Fruit fly (Drosophila melanogaster) whole organism, embryonic: ENCODE data around the gene Ubi-p63E.
A peak's percentile ranks its signal among the peaks of the same experiment; 100 is the strongest.

ENCODE experiments used
- Bdp1 ChIP-seq: fragments of 200-800 bp; sonication (Bioruptor generic); optimal IDR thresholded peaks from 3 replicates; lab custom pipeline; 2016; ENCODE audit warnings: missing biosample characterization, missing genetic modification characterization
- CG10267 ChIP-seq: fragments of 200-800 bp; sonication (Bioruptor generic); optimal IDR thresholded peaks from 2 replicates; lab custom pipeline; 2018; ENCODE audit warnings: missing biosample characterization, mild to moderate bottlenecking, missing genetic modification characterization, moderate library complexity
- CG10321 ChIP-seq: fragments of 200-800 bp; sonication (Bioruptor generic); IDR thresholded peaks from 2 replicates; pipeline ENCODE4 v1.3.6; 2022; ENCODE audit warnings: missing biosample characterization, missing genetic modification characterization
- CG10462 ChIP-seq: fragments of 200-800 bp; sonication (Bioruptor generic); optimal IDR thresholded peaks from 2 replicates; lab custom pipeline; 2016; ENCODE audit warnings: missing biosample characterization, missing genetic modification characterization
- CG10654 ChIP-seq: fragments of 200-800 bp; sonication (Bioruptor generic); optimal IDR thresholded peaks from 2 replicates; lab custom pipeline; 2016; ENCODE audit warnings: missing biosample characterization, missing genetic modification characterization
- CG11723 ChIP-seq: fragments of 200-800 bp; sonication (Bioruptor generic); optimal IDR thresholded peaks from 2 replicates; lab custom pipeline; 2017; ENCODE audit warnings: missing biosample characterization, mild to moderate bottlenecking, missing genetic modification characterization
- CG12104 ChIP-seq: fragments of 200-800 bp; sonication (Bioruptor generic); optimal IDR thresholded peaks from 3 replicates; lab custom pipeline; 2016; ENCODE audit warnings: missing biosample characterization, missing genetic modification characterization
- CG13123 ChIP-seq: fragments of 200-800 bp; sonication (Bioruptor generic); optimal IDR thresholded peaks from 2 replicates; lab custom pipeline; 2016; ENCODE audit warnings: missing biosample characterization, missing genetic modification characterization
- CG13424 ChIP-seq: fragments of 200-800 bp; sonication (Bioruptor generic); optimal IDR thresholded peaks from 2 replicates; lab custom pipeline; 2019; ENCODE audit warnings: missing biosample characterization, mild to moderate bottlenecking, missing genetic modification characterization, moderate library complexity
- CG13894 ChIP-seq: fragments of 200-800 bp; sonication (Bioruptor generic); optimal IDR thresholded peaks from 3 replicates; lab custom pipeline; 2018; ENCODE audit warnings: missing biosample characterization, mild to moderate bottlenecking, missing genetic modification characterization, moderate library complexity
- CG14014 ChIP-seq: fragments of 200-800 bp; sonication (Bioruptor generic); IDR thresholded peaks from 2 replicates; pipeline ENCODE4 v1.3.6; 2022; ENCODE audit warnings: missing biosample characterization, missing genetic modification characterization
- CG14441 ChIP-seq: fragments of 200-800 bp; sonication (Bioruptor generic); IDR thresholded peaks from 2 replicates; pipeline ENCODE4 v1.3.6; 2022; ENCODE audit warnings: missing biosample characterization, missing genetic modification characterization
- CG15696 ChIP-seq: fragments of 200-800 bp; sonication (Bioruptor generic); optimal IDR thresholded peaks from 2 replicates; lab custom pipeline; 2019; ENCODE audit warnings: missing biosample characterization, mild to moderate bottlenecking, missing genetic modification characterization, moderate library complexity
- CG16813 ChIP-seq: fragments of 200-800 bp; sonication (Bioruptor generic); IDR thresholded peaks from 3 replicates; pipeline ENCODE4 v1.3.6; 2022; ENCODE audit warnings: missing biosample characterization, missing genetic modification characterization; ENCODE audit not compliant: partially characterized antibody
- CG16815 ChIP-seq: fragments of 200-800 bp; sonication (Bioruptor generic); optimal IDR thresholded peaks from 3 replicates; lab custom pipeline; 2017; ENCODE audit warnings: missing biosample characterization, mild to moderate bottlenecking, missing genetic modification characterization
- CG17385 ChIP-seq: fragments of 200-800 bp; sonication (Bioruptor generic); optimal IDR thresholded peaks from 3 replicates; lab custom pipeline; 2018; ENCODE audit warnings: missing biosample characterization, mild to moderate bottlenecking, missing genetic modification characterization
- CG2199 ChIP-seq: fragments of 200-800 bp; sonication (Bioruptor generic); IDR thresholded peaks from 3 replicates; pipeline ENCODE4 v1.3.6; 2022; ENCODE audit warnings: missing biosample characterization, missing genetic modification characterization
- CG2678 ChIP-seq: fragments of 200-800 bp; sonication (Bioruptor generic); optimal IDR thresholded peaks from 3 replicates; lab custom pipeline; 2019; ENCODE audit warnings: missing biosample characterization, mild to moderate bottlenecking, missing genetic modification characterization, moderate library complexity
- CG3065 ChIP-seq: fragments of 200-800 bp; sonication (Bioruptor generic); optimal IDR thresholded peaks from 2 replicates; lab custom pipeline; 2016; ENCODE audit warnings: missing biosample characterization, missing genetic modification characterization
- CG4360 ChIP-seq: fragments of 200-800 bp; sonication (Bioruptor generic); IDR thresholded peaks from 2 replicates; pipeline ENCODE4 v1.3.6; 2022; ENCODE audit warnings: missing biosample characterization, missing genetic modification characterization
- CG4730 ChIP-seq: fragments of 200-800 bp; sonication (Bioruptor generic); IDR thresholded peaks from 2 replicates; pipeline ENCODE4 v1.3.6; 2022; ENCODE audit warnings: missing biosample characterization, missing genetic modification characterization
- CG8290 ChIP-seq, 3 experiments: fragments of 200-800 bp; sonication (Bioruptor generic); optimal IDR thresholded peaks; 2 replicates each; lab custom pipeline; 2016 to 2019; ENCODE audit warnings: missing biosample characterization in 3 of 3, missing genetic modification characterization in 3 of 3, mild to moderate bottlenecking in 2 of 3, moderate library complexity in 1 of 3
- Doc2 ChIP-seq: fragments of 200-800 bp; sonication (Bioruptor generic); IDR thresholded peaks from 2 replicates; pipeline ENCODE4 v1.3.6; 2022; ENCODE audit warnings: missing biosample characterization, missing genetic modification characterization
- ERR ChIP-seq: fragments of 200-800 bp; sonication (Bioruptor generic); optimal IDR thresholded peaks from 2 replicates; lab custom pipeline; 2016; ENCODE audit warnings: missing biosample characterization, missing genetic modification characterization
- Hand ChIP-seq: fragments of 200-800 bp; sonication (Bioruptor generic); optimal IDR thresholded peaks from 2 replicates; lab custom pipeline; 2017; ENCODE audit warnings: mild to moderate bottlenecking, missing biosample characterization, missing genetic modification reagents, missing genetic modification characterization
- Lpt ChIP-seq: fragments of >200 bp; optimal IDR thresholded peaks from 2 replicates; lab custom pipeline; 2018; ENCODE audit warnings: missing biosample characterization, missing genetic modification characterization
- Mrtf ChIP-seq: fragments of 200-800 bp; sonication (Bioruptor generic); IDR thresholded peaks from 3 replicates; pipeline ENCODE4 v1.3.6; 2022; ENCODE audit warnings: missing biosample characterization, missing genetic modification characterization
- Oli ChIP-seq: fragments of 200-800 bp; sonication (Bioruptor generic); optimal IDR thresholded peaks from 2 replicates; lab custom pipeline; 2018; ENCODE audit warnings: missing biosample characterization, mild to moderate bottlenecking, missing genetic modification characterization, moderate library complexity
- Scr ChIP-seq: fragments of 200-800 bp; sonication (Bioruptor generic); IDR thresholded peaks from 2 replicates; pipeline ENCODE4 v1.3.6; 2022; ENCODE audit warnings: missing biosample characterization, missing genetic modification characterization; ENCODE audit not compliant: partially characterized antibody
- Usf ChIP-seq: fragments of 200-800 bp; sonication (Bioruptor generic); optimal IDR thresholded peaks from 2 replicates; lab custom pipeline; 2017; ENCODE audit warnings: missing genotype, missing biosample characterization, missing genetic modification characterization
- bcd ChIP-seq: fragments of 200-800 bp; sonication (Bioruptor generic); optimal IDR thresholded peaks from 2 replicates; lab custom pipeline; 2017; ENCODE audit warnings: missing biosample characterization, mild to moderate bottlenecking, missing genetic modification characterization
- br ChIP-seq: fragments of >200 bp; optimal IDR thresholded peaks from 2 replicates; lab custom pipeline; 2017
- btn ChIP-seq: fragments of 200-800 bp; sonication (Bioruptor generic); optimal IDR thresholded peaks from 2 replicates; lab custom pipeline; 2016; ENCODE audit warnings: missing biosample characterization, missing genetic modification characterization
- cas ChIP-seq: fragments of 200-800 bp; sonication (Bioruptor generic); IDR thresholded peaks from 2 replicates; pipeline ENCODE4 v1.3.6; 2022; ENCODE audit warnings: missing biosample characterization, missing genetic modification characterization
- chinmo ChIP-seq: fragments of 200-800 bp; sonication (Bioruptor generic); IDR thresholded peaks from 4 replicates; pipeline ENCODE4 v1.3.6; 2022; ENCODE audit warnings: missing biosample characterization, missing genetic modification characterization; ENCODE audit not compliant: partially characterized antibody
- cwo ChIP-seq: fragments of 200-800 bp; sonication (Bioruptor generic); optimal IDR thresholded peaks from 3 replicates; lab custom pipeline; 2017; ENCODE audit warnings: missing biosample characterization, missing genetic modification characterization, mild to moderate bottlenecking, moderate library complexity, missing genetic modification reagents
- dmrt99B ChIP-seq: fragments of 200-800 bp; sonication (Bioruptor generic); optimal IDR thresholded peaks from 2 replicates; lab custom pipeline; 2018; ENCODE audit warnings: missing biosample characterization, mild to moderate bottlenecking, missing genetic modification characterization, moderate library complexity
- en ChIP-seq: fragments of 200-800 bp; sonication (Bioruptor generic); optimal IDR thresholded peaks from 2 replicates; lab custom pipeline; 2016; ENCODE audit warnings: missing biosample characterization, missing genetic modification characterization
- exex ChIP-seq: fragments of 200-800 bp; sonication (Bioruptor generic); optimal IDR thresholded peaks from 4 replicates; lab custom pipeline; 2018; ENCODE audit warnings: missing biosample characterization, mild to moderate bottlenecking, missing genetic modification characterization, moderate library complexity
- fd3F ChIP-seq: fragments of 200-800 bp; sonication (Bioruptor generic); optimal IDR thresholded peaks from 2 replicates; lab custom pipeline; 2018; ENCODE audit warnings: missing biosample characterization, mild to moderate bottlenecking, missing genetic modification characterization, moderate library complexity
- grau ChIP-seq: fragments of 200-800 bp; optimal IDR thresholded peaks from 3 replicates; lab custom pipeline; 2019; ENCODE audit warnings: missing biosample characterization, mild to moderate bottlenecking, missing genetic modification characterization, moderate library complexity
- gsb-n ChIP-seq: fragments of 200-800 bp; sonication (Bioruptor generic); optimal IDR thresholded peaks from 3 replicates; lab custom pipeline; 2018; ENCODE audit warnings: missing biosample characterization, mild to moderate bottlenecking, missing genetic modification characterization
- hb ChIP-seq: fragments of 200-800 bp; sonication (Bioruptor generic); IDR thresholded peaks from 3 replicates; pipeline ENCODE4 v1.3.6; 2022; ENCODE audit warnings: missing biosample characterization, missing genetic modification characterization; ENCODE audit not compliant: partially characterized antibody
- luna ChIP-seq: fragments of 200-800 bp; sonication (Bioruptor generic); optimal IDR thresholded peaks from 2 replicates; lab custom pipeline; 2016; ENCODE audit warnings: missing biosample characterization, missing genetic modification characterization
- org-1 ChIP-seq: fragments of 200-800 bp; sonication (Bioruptor generic); optimal IDR thresholded peaks from 2 replicates; lab custom pipeline; 2017; ENCODE audit warnings: missing biosample characterization, missing genetic modification characterization
- psq ChIP-seq: fragments of 200-800 bp; sonication (Bioruptor generic); optimal IDR thresholded peaks from 2 replicates; lab custom pipeline; 2017; ENCODE audit warnings: missing biosample characterization, missing genetic modification characterization
- sens-2 ChIP-seq: fragments of 200-800 bp; sonication (Bioruptor generic); IDR thresholded peaks from 2 replicates; pipeline ENCODE4 v1.3.6; 2022; ENCODE audit warnings: missing biosample characterization, missing genetic modification characterization
- stc ChIP-seq: fragments of 200-800 bp; sonication (Bioruptor generic); IDR thresholded peaks from 2 replicates; pipeline ENCODE4 v1.3.6; 2022; ENCODE audit warnings: missing biosample characterization, missing genetic modification characterization
- stwl ChIP-seq: fragments of 200-800 bp; sonication (Bioruptor generic); optimal IDR thresholded peaks from 3 replicates; lab custom pipeline; 2018; ENCODE audit warnings: missing biosample characterization, mild to moderate bottlenecking, missing genetic modification characterization, moderate library complexity
- tin ChIP-seq: fragments of 200-800 bp; sonication (Bioruptor generic); optimal IDR thresholded peaks from 3 replicates; lab custom pipeline; 2016; ENCODE audit warnings: missing biosample characterization, missing genetic modification characterization
- toy ChIP-seq: fragments of 200-800 bp; sonication (Bioruptor generic); IDR thresholded peaks from 2 replicates; pipeline ENCODE4 v1.3.6; 2022; ENCODE audit warnings: missing biosample characterization, missing genetic modification characterization
- zfh1 ChIP-seq: fragments of 200-800 bp; sonication (Bioruptor generic); IDR thresholded peaks from 3 replicates; pipeline ENCODE4 v1.3.6; 2022; ENCODE audit warnings: missing biosample characterization, missing genetic modification characterization

Gene Ubi-p63E

dm6 chr3L:3851847-3852246, 51.1 kb downstream of the Ubi-p63E start (continued):
- peak; percentile 50 for TF ChIP-seq CG13894 (tag; lab: Kevin White, UChicago)
- no peak for TF ChIP-seq luna (GFP tag; lab: Kevin White, UChicago)
- TF ChIP-seq CG14441, result no peak
- TF ChIP-seq CG16815, result peak; percentile 6
- peak; percentile 23 for TF ChIP-seq CG13424 (tag; lab: Kevin White, UChicago)
- peak; percentile 60; the same call in 1 of the 3 replicates for TF ChIP-seq zfh1 (GFP tag; lab: Robert Waterston, UW)
- peak; percentile 51 for TF ChIP-seq tin (GFP tag; lab: Kevin White, UChicago)
- peak; percentile 10 for TF ChIP-seq Bdp1 (GFP tag; lab: Kevin White, UChicago)
- peak; percentile 9 for TF ChIP-seq CG17385 (GFP tag; lab: Kevin White, UChicago)
- TF ChIP-seq btn (GFP tag; lab: Kevin White, UChicago), result no peak
- no peak for TF ChIP-seq Mrtf (GFP tag; lab: Robert Waterston, UW)
- no peak for TF ChIP-seq stc (GFP tag; lab: Robert Waterston, UW)
- no peak for TF ChIP-seq Lpt (GFP tag; lab: Kevin White, UChicago)
- no peak for TF ChIP-seq hb (GFP tag; lab: Robert Waterston, UW)
- TF ChIP-seq CG8290 (GFP tag; optimal IDR thresholded peaks at IDR 0.05; lab: Kevin White, UChicago), result peak; percentile 6
- TF ChIP-seq CG8290 (tag; optimal IDR thresholded peaks at IDR 0.05; lab: Kevin White, UChicago), result peak in 1 of 2 experiments; percentile 18
- TF ChIP-seq CG15696, result no peak
- no peak for TF ChIP-seq CG3065 (GFP tag; lab: Kevin White, UChicago)
- peak; percentile 41 for TF ChIP-seq Oli
- no peak for TF ChIP-seq CG12104 (GFP tag; lab: Kevin White, UChicago)
- no peak for TF ChIP-seq stwl (tag; lab: Kevin White, UChicago)
- TF ChIP-seq CG10321 (GFP tag; lab: Robert Waterston, UW), result no peak
- no peak for TF ChIP-seq fd3F (GFP tag; lab: Kevin White, UChicago)
- TF ChIP-seq psq (GFP tag; lab: Kevin White, UChicago), result no peak
- TF ChIP-seq CG11723 (GFP tag; lab: Kevin White, UChicago), result no peak
- TF ChIP-seq sens-2 (GFP tag; lab: Robert Waterston, UW), result no peak
- TF ChIP-seq CG2199 (GFP tag; lab: Robert Waterston, UW), result no peak
- no peak for TF ChIP-seq CG4730
- no peak for TF ChIP-seq cas (GFP tag; lab: Robert Waterston, UW)
- no peak for TF ChIP-seq CG16813 (GFP tag; lab: Robert Waterston, UW)
- TF ChIP-seq CG14014 (GFP tag; lab: Robert Waterston, UW), result no peak
- TF ChIP-seq ERR (GFP tag; lab: Kevin White, UChicago), result no peak
- TF ChIP-seq CG13123 (GFP tag; lab: Kevin White, UChicago), result no peak
- no peak for TF ChIP-seq CG10654
- no peak for TF ChIP-seq chinmo
- TF ChIP-seq CG4360 (GFP tag; lab: Robert Waterston, UW), result no peak
- TF ChIP-seq CG10462, result no peak
- TF ChIP-seq org-1 (GFP tag; lab: Kevin White, UChicago), result no peak
- TF ChIP-seq CG10267, result peak; percentile 48
- no peak for TF ChIP-seq br
- TF ChIP-seq bcd (GFP tag; lab: Kevin White, UChicago), result peak; percentile 21
- no peak for TF ChIP-seq cwo
- TF ChIP-seq en, result peak; percentile 20
- peak; percentile 55 for TF ChIP-seq CG2678 (tag; lab: Kevin White, UChicago)
- no peak for TF ChIP-seq exex
- TF ChIP-seq dmrt99B (tag; lab: Kevin White, UChicago), result peak; percentile 44
- TF ChIP-seq Usf (GFP tag; lab: Kevin White, UChicago), result no peak
- TF ChIP-seq grau (tag; lab: Kevin White, UChicago), result peak; percentile 36
- peak; percentile 42; the same call in 1 of the 2 replicates for TF ChIP-seq toy (GFP tag; lab: Robert Waterston, UW)
- no peak for TF ChIP-seq Hand (GFP tag; lab: Kevin White, UChicago)
- peak; percentile 48 for TF ChIP-seq gsb-n (tag; lab: Kevin White, UChicago)
- no peak for TF ChIP-seq Scr
- TF ChIP-seq Doc2 (GFP tag; lab: Robert Waterston, UW), result no peak
